Worm (Caenorhabditis elegans): ENCODE data around the gene wht-4.

ce11 chrII:3303582-3303981 lies 24.8 kb downstream of the wht-4 start:
- TF ChIP-seq mdl-1 (tag; optimal IDR thresholded peaks at IDR 0.05) = no peak
- no peak for TF ChIP-seq unc-39 (tag; optimal IDR thresholded peaks at IDR 0.05)
- peak; percentile 45 for TF ChIP-seq pha-4 (tag; optimal IDR thresholded peaks at IDR 0.05)
- TF ChIP-seq skn-1 (tag; optimal IDR thresholded peaks at IDR 0.05) = no peak
- no peak for TF ChIP-seq aly-2 (tag; optimal IDR thresholded peaks at IDR 0.05)
- no peak for TF ChIP-seq unc-62 (GFP tag; optimal IDR thresholded peaks at IDR 0.05)
- TF ChIP-seq ceh-82 (tag; optimal IDR thresholded peaks at IDR 0.05) = no peak
- TF ChIP-seq ztf-11 (tag; optimal IDR thresholded peaks at IDR 0.05) = no peak
